Worm (Caenorhabditis elegans) whole organism, mixed stage, embryonic: ENCODE results near the gene lrr-1.
A peak's percentile ranks its signal among the peaks of the same experiment; 100 is the strongest.

Experiments used
- M03D4.4 ChIP-seq: sonication (generic microtip); optimal IDR thresholded peaks from 2 replicates; lab custom pipeline; 2017; ENCODE audit warnings: mild to moderate bottlenecking, missing genetic modification characterization, missing compliant biosample characterization
- bed-3 ChIP-seq: fragments of 200-800 bp; sonication (Bioruptor generic); optimal IDR thresholded peaks from 3 replicates; lab custom pipeline; 2018; ENCODE audit warnings: mild to moderate bottlenecking, missing genetic modification characterization, moderate library complexity, missing compliant biosample characterization
- ceh-39 ChIP-seq: fragments of 150-350 bp; optimal IDR thresholded peaks from 2 replicates; lab custom pipeline; 2014; ENCODE audit warnings: missing biosample characterization, missing genetic modification characterization
- ceh-43 ChIP-seq: fragments of 200-800 bp; sonication (Bioruptor generic); optimal IDR thresholded peaks from 2 replicates; lab custom pipeline; 2018; ENCODE audit warnings: mild to moderate bottlenecking, missing genetic modification characterization, moderate library complexity, missing compliant biosample characterization
- ceh-83 ChIP-seq: fragments of 200-800 bp; sonication (Bioruptor generic); optimal IDR thresholded peaks from 2 replicates; lab custom pipeline; 2018; ENCODE audit warnings: mild to moderate bottlenecking, missing genetic modification characterization, missing compliant biosample characterization
- ces-1 ChIP-seq: fragments of 150-350 bp; optimal IDR thresholded peaks from 2 replicates; lab custom pipeline; 2014; ENCODE audit warnings: missing biosample characterization, missing genetic modification reagents, missing genetic modification characterization
- cnd-1 ChIP-seq: fragments of 200-800 bp; sonication (Bioruptor generic); optimal IDR thresholded peaks from 2 replicates; lab custom pipeline; 2018; ENCODE audit warnings: mild to moderate bottlenecking, missing genetic modification characterization, missing compliant biosample characterization
- drap-1 ChIP-seq: fragments of 200-800 bp; sonication (Bioruptor generic); optimal IDR thresholded peaks from 3 replicates; lab custom pipeline; 2018; ENCODE audit warnings: mild to moderate bottlenecking, missing genetic modification characterization, missing compliant biosample characterization
- elt-1 ChIP-seq: sonication (generic microtip); optimal IDR thresholded peaks from 2 replicates; lab custom pipeline; 2017; ENCODE audit warnings: missing genetic modification characterization, mild to moderate bottlenecking, missing compliant biosample characterization, antibody characterized with exemption, moderate library complexity, borderline replicate concordance; ENCODE audit not compliant: insufficient read depth
- elt-3 ChIP-seq: fragments of 150-350 bp; optimal IDR thresholded peaks from 2 replicates; lab custom pipeline; 2014; ENCODE audit warnings: missing biosample characterization, missing genetic modification characterization
- flh-1 ChIP-seq: fragments of 200-800 bp; sonication (Bioruptor generic); optimal IDR thresholded peaks from 2 replicates; lab custom pipeline; 2018; ENCODE audit warnings: mild to moderate bottlenecking, missing genetic modification characterization, moderate library complexity, missing compliant biosample characterization
- ham-2 ChIP-seq: fragments of 200-800 bp; sonication (Bioruptor generic); optimal IDR thresholded peaks from 2 replicates; lab custom pipeline; 2018; ENCODE audit warnings: mild to moderate bottlenecking, missing genetic modification characterization, missing compliant biosample characterization
- hlh-1 ChIP-seq: fragments of 150-350 bp; optimal IDR thresholded peaks from 2 replicates; lab custom pipeline; 2014; ENCODE audit warnings: missing biosample characterization, missing genetic modification reagents, missing genetic modification characterization
- lin-13 ChIP-seq: fragments of 150-350 bp; optimal IDR thresholded peaks from 2 replicates; lab custom pipeline; 2014; ENCODE audit warnings: missing biosample characterization, missing genetic modification characterization
- lin-32 ChIP-seq: fragments of 200-800 bp; sonication (Bioruptor generic); optimal IDR thresholded peaks from 2 replicates; lab custom pipeline; 2018; ENCODE audit warnings: mild to moderate bottlenecking, missing genetic modification characterization, missing compliant biosample characterization
- lsy-2 ChIP-seq: fragments of 150-350 bp; optimal IDR thresholded peaks from 2 replicates; lab custom pipeline; 2014; ENCODE audit warnings: missing biosample characterization, missing genetic modification characterization
- mab-5 ChIP-seq: fragments of 150-350 bp; optimal IDR thresholded peaks from 2 replicates; lab custom pipeline; 2014; ENCODE audit warnings: missing biosample characterization, missing genetic modification characterization
- mep-1 ChIP-seq: fragments of 150-350 bp; optimal IDR thresholded peaks from 2 replicates; lab custom pipeline; 2017; ENCODE audit warnings: missing biosample characterization, missing genetic modification reagents, missing genetic modification characterization, inconsistent platforms
- nhr-2 ChIP-seq: fragments of 150-350 bp; optimal IDR thresholded peaks from 2 replicates; lab custom pipeline; 2014; ENCODE audit warnings: missing biosample characterization, missing genetic modification characterization
- nhr-237 ChIP-seq: fragments of 150-350 bp; optimal IDR thresholded peaks from 2 replicates; lab custom pipeline; 2014; ENCODE audit warnings: missing biosample characterization, missing genetic modification characterization
- nhr-28 ChIP-seq: fragments of 150-350 bp; optimal IDR thresholded peaks from 2 replicates; lab custom pipeline; 2014; ENCODE audit warnings: missing biosample characterization, missing genetic modification characterization
- sem-2 ChIP-seq: fragments of 200-800 bp; sonication (Bioruptor generic); optimal IDR thresholded peaks from 2 replicates; lab custom pipeline; 2018; ENCODE audit warnings: mild to moderate bottlenecking, missing genetic modification characterization, missing compliant biosample characterization
- snpc-4 ChIP-seq: fragments of 150-350 bp; optimal IDR thresholded peaks from 2 replicates; lab custom pipeline; 2014; ENCODE audit warnings: missing biosample characterization, missing genetic modification characterization
- sptf-1 ChIP-seq: sonication (generic microtip); optimal IDR thresholded peaks from 2 replicates; lab custom pipeline; 2017; ENCODE audit warnings: mild to moderate bottlenecking, missing genetic modification characterization, moderate library complexity, missing compliant biosample characterization
- tbx-8 ChIP-seq: fragments of 200-800 bp; sonication (Bioruptor generic); optimal IDR thresholded peaks from 2 replicates; lab custom pipeline; 2018; ENCODE audit warnings: mild to moderate bottlenecking, missing genetic modification characterization, moderate library complexity, missing compliant biosample characterization
- unc-120 ChIP-seq: sonication (generic microtip); optimal IDR thresholded peaks from 2 replicates; lab custom pipeline; 2017; ENCODE audit warnings: missing genetic modification characterization, missing compliant biosample characterization; ENCODE audit not compliant: poor library complexity, severe bottlenecking
- zip-8 ChIP-seq: fragments of 150-350 bp; optimal IDR thresholded peaks from 2 replicates; lab custom pipeline; 2014; ENCODE audit warnings: missing biosample characterization, missing genetic modification characterization
- ztf-11 ChIP-seq: fragments of 150-350 bp; optimal IDR thresholded peaks from 2 replicates; lab custom pipeline; 2014; ENCODE audit warnings: missing biosample characterization, missing genetic modification characterization

Gene lrr-1

ce11 chrII:5003660-5004059, 32.6 kb downstream of the lrr-1 start, which contains the start of gene F59A6.10:
TSS of gene F59A6.10 (plus strand) at chrII:5003960.
- TF ChIP-seq ztf-11 (tag; lab: Kevin White, UChicago) = no peak

- no peak for TF ChIP-seq ham-2 (GFP tag; lab: Kevin White, UChicago)
- no peak for TF ChIP-seq snpc-4 (tag; lab: Kevin White, UChicago)
- TF ChIP-seq hlh-1 = no peak
- TF ChIP-seq cnd-1 (tag; lab: Kevin White, UChicago) = no peak
- TF ChIP-seq nhr-2 (tag; lab: Kevin White, UChicago) = no peak
- TF ChIP-seq drap-1 (GFP tag; lab: Kevin White, UChicago) = no peak
- no peak for TF ChIP-seq sptf-1
- no peak for TF ChIP-seq ztf-11 (tag; lab: Kevin White, UChicago)
- TF ChIP-seq nhr-237 (tag; lab: Kevin White, UChicago) = no peak
- no peak for TF ChIP-seq tbx-8
- TF ChIP-seq mep-1 (tag; lab: Kevin White, UChicago) = no peak
- TF ChIP-seq ces-1 = no peak
- TF ChIP-seq unc-120 (tag; lab: Kevin White, UChicago) = no peak
- no peak for TF ChIP-seq lsy-2 (tag; lab: Kevin White, UChicago)
- TF ChIP-seq nhr-28 (tag; lab: Kevin White, UChicago) = no peak
- TF ChIP-seq zip-8 (tag; lab: Kevin White, UChicago) = no peak
- TF ChIP-seq ceh-83 (GFP tag; lab: Kevin White, UChicago) = no peak
- TF ChIP-seq ceh-43 = no peak
- no peak for TF ChIP-seq lin-32 (GFP tag; lab: Kevin White, UChicago)
- TF ChIP-seq, all 35 proteins: peak for 0
Observed at ce11 chrII:5001866-5002265, 34.4 kb downstream of the lrr-1 start.

- no peak for TF ChIP-seq bed-3 (GFP tag; lab: Kevin White, UChicago)
- TF ChIP-seq lin-13 (tag; lab: Kevin White, UChicago) = peak; percentile 53
- peak; percentile 86 for TF ChIP-seq nhr-237 (tag; lab: Kevin White, UChicago)
Observed at ce11 chrII:4999122-4999521, 37.1 kb downstream of the lrr-1 start, which contains the start of gene citk-2. TSS of gene citk-2 (plus strand) at chrII:4999520.

- TF ChIP-seq ztf-11 (tag; lab: Kevin White, UChicago) = no peak
- TF ChIP-seq zip-8 (tag; lab: Kevin White, UChicago) = no peak
- TF ChIP-seq elt-1 (tag; lab: Kevin White, UChicago) = no peak
- TF ChIP-seq ceh-39 (tag; lab: Kevin White, UChicago) = no peak
- TF ChIP-seq sptf-1 = no peak
- no peak for TF ChIP-seq lin-13 (tag; lab: Kevin White, UChicago)
- no peak for TF ChIP-seq nhr-237 (tag; lab: Kevin White, UChicago)
- no peak for TF ChIP-seq sem-2 (GFP tag; lab: Kevin White, UChicago)
- TF ChIP-seq lsy-2 (tag; lab: Kevin White, UChicago) = no peak
- TF ChIP-seq ham-2 (GFP tag; lab: Kevin White, UChicago) = no peak
- TF ChIP-seq nhr-2 (tag; lab: Kevin White, UChicago) = no peak
- no peak for TF ChIP-seq M03D4.4 (tag; lab: Kevin White, UChicago)
- TF ChIP-seq hlh-1 = no peak
- TF ChIP-seq ces-1 = no peak
- no peak for TF ChIP-seq cnd-1 (tag; lab: Kevin White, UChicago)
- no peak for TF ChIP-seq snpc-4 (tag; lab: Kevin White, UChicago)
- no peak for TF ChIP-seq elt-3 (tag; lab: Kevin White, UChicago)
- TF ChIP-seq, all 35 proteins: peak for 0
Observed at ce11 chrII:4998657-4999056, 37.6 kb downstream of the lrr-1 start, which contains the start of gene F59A6.11. TSS of gene F59A6.11 (minus strand) at chrII:4998757.

ce11 chrII:4994939-4995338, 41.3 kb downstream of the lrr-1 start, which contains the start of gene rnh-1.0:
TSS of gene rnh-1.0 (plus strand) at chrII:4995327.
- TF ChIP-seq flh-1 (GFP tag; lab: Kevin White, UChicago) (no peak), mab-5 (tag; lab: Kevin White, UChicago) (no peak), ceh-43 (no peak), tbx-8 (no peak), bed-3 (GFP tag; lab: Kevin White, UChicago) (no peak), ham-2 (GFP tag; lab: Kevin White, UChicago) (no peak), snpc-4 (tag; lab: Kevin White, UChicago) (no peak), unc-120 (tag; lab: Kevin White, UChicago) (no peak), lin-32 (GFP tag; lab: Kevin White, UChicago) (no peak)
